Fruit fly (Drosophila melanogaster) whole organism, wandering third instar larva: Measurements from ENCODE around the gene GMF.
A peak's percentile ranks its signal among the peaks of the same experiment; 100 is the strongest.

Experiments used
- Abd-B ChIP-seq: fragments of >200 bp; optimal IDR thresholded peaks from 2 replicates; lab custom pipeline; 2017; ENCODE audit warnings: missing biosample characterization, missing genetic modification characterization
- CG32264 ChIP-seq: fragments of 200-800 bp; sonication (Bioruptor generic); optimal IDR thresholded peaks from 2 replicates; lab custom pipeline; 2016; ENCODE audit warnings: missing biosample characterization, missing genetic modification characterization
- CG9705 ChIP-seq: fragments of 200-800 bp; sonication (Bioruptor generic); optimal IDR thresholded peaks from 2 replicates; lab custom pipeline; 2018; ENCODE audit warnings: missing biosample characterization, mild to moderate bottlenecking, missing genetic modification characterization
- CrebA ChIP-seq: fragments of 200-800 bp; sonication (Bioruptor generic); optimal IDR thresholded peaks from 2 replicates; lab custom pipeline; 2016; ENCODE audit warnings: missing biosample characterization, mild to moderate bottlenecking, missing genetic modification characterization, borderline replicate concordance
- Dfd ChIP-seq: fragments of >200 bp; optimal IDR thresholded peaks from 2 replicates; lab custom pipeline; 2017; ENCODE audit warnings: missing biosample characterization, missing genetic modification characterization
- Dif ChIP-seq: fragments of 200-275, 200-300 bp; sonication (Bioruptor generic); optimal IDR thresholded peaks from 2 replicates; lab custom pipeline; 2018; ENCODE audit warnings: missing biosample characterization, missing genetic modification characterization; ENCODE audit not compliant: partially characterized antibody
- GATAd ChIP-seq: sonication (Bioruptor generic); optimal IDR thresholded peaks from 2 replicates; lab custom pipeline; 2016; ENCODE audit warnings: missing biosample characterization, missing genetic modification characterization
- HLH106 ChIP-seq: fragments of 200-800 bp; optimal IDR thresholded peaks from 3 replicates; lab custom pipeline; 2019; ENCODE audit warnings: missing biosample characterization, mild to moderate bottlenecking, missing genetic modification characterization, moderate library complexity
- Hnf4 ChIP-seq: fragments of 200-800 bp; sonication (Bioruptor generic); optimal IDR thresholded peaks from 2 replicates; lab custom pipeline; 2016; ENCODE audit warnings: missing biosample characterization, mild to moderate bottlenecking, missing genetic modification characterization
- Hr78 ChIP-seq: fragments of >200 bp; optimal IDR thresholded peaks from 2 replicates; lab custom pipeline; 2017; ENCODE audit warnings: missing biosample characterization, missing genetic modification characterization
- Hr83 ChIP-seq: fragments of 200-300 bp; sonication (Bioruptor generic); optimal IDR thresholded peaks from 2 replicates; lab custom pipeline; 2016; ENCODE audit warnings: missing biosample characterization, mild to moderate bottlenecking, missing genetic modification characterization, moderate library complexity; ENCODE audit not compliant: poor library complexity, severe bottlenecking
- Jra ChIP-seq: sonication (Bioruptor generic); optimal IDR thresholded peaks from 2 replicates; lab custom pipeline; 2016; ENCODE audit warnings: missing biosample characterization, missing genetic modification characterization
- Mio ChIP-seq: sonication (Bioruptor generic); optimal IDR thresholded peaks from 2 replicates; lab custom pipeline; 2016; ENCODE audit warnings: missing biosample characterization, missing genetic modification characterization
- Myc ChIP-seq: fragments of >200 bp; optimal IDR thresholded peaks from 2 replicates; lab custom pipeline; 2017
- N ChIP-seq: fragments of >200 bp; optimal IDR thresholded peaks from 2 replicates; lab custom pipeline; 2018; ENCODE audit warnings: missing biosample characterization, missing external identifiers, missing genetic modification characterization
- Rel ChIP-seq, 2 experiments: fragments of 200-800 bp; sonication (Bioruptor generic) in 1 of 2; optimal IDR thresholded peaks; 2 replicates in 1 of 2; 3 replicates in 1 of 2; lab custom pipeline; 2016 to 2019; ENCODE audit warnings: mild to moderate bottlenecking in 2 of 2, missing biosample characterization in 2 of 2, missing genetic modification characterization in 2 of 2, moderate library complexity in 1 of 2
- Sp1 ChIP-seq: fragments of 200-800 bp; sonication (Bioruptor generic); optimal IDR thresholded peaks from 3 replicates; lab custom pipeline; 2019; ENCODE audit warnings: missing biosample characterization, mild to moderate bottlenecking, missing genetic modification characterization, moderate library complexity
- Vsx2 ChIP-seq: fragments of 200-300, 225-300 bp; sonication (Bioruptor generic); optimal IDR thresholded peaks from 2 replicates; lab custom pipeline; 2018; ENCODE audit warnings: missing biosample characterization, missing genetic modification characterization; ENCODE audit not compliant: partially characterized antibody
- br ChIP-seq: fragments of 200-800 bp; sonication (Bioruptor generic); optimal IDR thresholded peaks from 2 replicates; lab custom pipeline; 2016; ENCODE audit warnings: missing biosample characterization, missing genetic modification characterization
- brk ChIP-seq: fragments of 200-800 bp; sonication (Bioruptor generic); optimal IDR thresholded peaks from 2 replicates; lab custom pipeline; 2016; ENCODE audit warnings: missing biosample characterization, mild to moderate bottlenecking, missing genetic modification characterization
- dl ChIP-seq, 2 experiments: fragments of 175-275, 200-275 bp in 1 of 2; fragments of 200-275 bp in 1 of 2; sonication (Bioruptor generic); optimal IDR thresholded peaks; lab custom pipeline; 2018; ENCODE audit warnings: mild to moderate bottlenecking in 2 of 2, missing biosample characterization in 2 of 2, missing genetic modification characterization in 2 of 2, moderate library complexity in 2 of 2; ENCODE audit not compliant: partially characterized antibody in 2 of 2, insufficient read depth in 1 of 2
- dmrt93B ChIP-seq: fragments of 200-800 bp; sonication (Bioruptor generic); optimal IDR thresholded peaks from 2 replicates; lab custom pipeline; 2018; ENCODE audit warnings: missing biosample characterization, mild to moderate bottlenecking, missing genetic modification characterization
- dsf ChIP-seq: sonication (Bioruptor generic); optimal IDR thresholded peaks from 2 replicates; lab custom pipeline; 2016; ENCODE audit warnings: missing biosample characterization, missing genetic modification characterization, borderline replicate concordance
- ey ChIP-seq: fragments of 200-800 bp; sonication (Bioruptor generic); optimal IDR thresholded peaks from 2 replicates; lab custom pipeline; 2016; ENCODE audit warnings: missing biosample characterization, missing genetic modification characterization
- foxo ChIP-seq, 2 experiments: fragments of 200-800 bp; sonication (Bioruptor generic); optimal IDR thresholded peaks; 2 replicates in 1 of 2; 3 replicates in 1 of 2; lab custom pipeline; 2016 to 2017; ENCODE audit warnings: missing biosample characterization in 2 of 2, missing genetic modification characterization in 2 of 2
- fru ChIP-seq: fragments of 200-800 bp; sonication (Bioruptor generic); optimal IDR thresholded peaks from 3 replicates; lab custom pipeline; 2016; ENCODE audit warnings: missing biosample characterization, mild to moderate bottlenecking, missing genetic modification characterization
- h ChIP-seq: fragments of 200-800 bp; sonication (Bioruptor generic); optimal IDR thresholded peaks from 3 replicates; lab custom pipeline; 2016; ENCODE audit warnings: missing biosample characterization, mild to moderate bottlenecking, missing genetic modification characterization
- jim ChIP-seq: fragments of 175-275, 200-325 bp; sonication (Bioruptor generic); optimal IDR thresholded peaks from 2 replicates; lab custom pipeline; 2016; ENCODE audit warnings: missing biosample characterization, mild to moderate bottlenecking, missing genetic modification characterization
- lola ChIP-seq: fragments of >200 bp; optimal IDR thresholded peaks from 2 replicates; lab custom pipeline; 2017; ENCODE audit warnings: missing biosample characterization, missing genetic modification characterization
- pan ChIP-seq: fragments of >200 bp; optimal IDR thresholded peaks from 2 replicates; lab custom pipeline; 2017
- psq ChIP-seq: fragments of 200-800 bp; sonication (Bioruptor generic); optimal IDR thresholded peaks from 3 replicates; lab custom pipeline; 2017; ENCODE audit warnings: missing biosample characterization, mild to moderate bottlenecking, missing genetic modification characterization, moderate library complexity
- rgr ChIP-seq: fragments of 200-800 bp; sonication (Bioruptor generic); optimal IDR thresholded peaks from 3 replicates; lab custom pipeline; 2016; ENCODE audit warnings: missing biosample characterization, mild to moderate bottlenecking, missing genetic modification characterization
- sage ChIP-seq: fragments of 200-800 bp; sonication (Bioruptor generic); optimal IDR thresholded peaks from 2 replicates; lab custom pipeline; 2016; ENCODE audit warnings: missing biosample characterization, mild to moderate bottlenecking, missing genetic modification characterization
- sv ChIP-seq: fragments of 200-800 bp; sonication (Bioruptor generic); optimal IDR thresholded peaks from 3 replicates; lab custom pipeline; 2016; ENCODE audit warnings: missing biosample characterization, missing genetic modification characterization
- tai ChIP-seq: sonication (Bioruptor generic); optimal IDR thresholded peaks from 2 replicates; lab custom pipeline; 2016; ENCODE audit warnings: missing biosample characterization, missing genetic modification characterization
- usp ChIP-seq: fragments of >200 bp; optimal IDR thresholded peaks from 2 replicates; lab custom pipeline; 2017; ENCODE audit warnings: missing biosample characterization, missing genetic modification characterization
- woc ChIP-seq: sonication (Bioruptor generic); optimal IDR thresholded peaks from 2 replicates; lab custom pipeline; 2016; ENCODE audit warnings: missing biosample characterization, mild to moderate bottlenecking, missing genetic modification characterization

The GMF gene

DNA sequence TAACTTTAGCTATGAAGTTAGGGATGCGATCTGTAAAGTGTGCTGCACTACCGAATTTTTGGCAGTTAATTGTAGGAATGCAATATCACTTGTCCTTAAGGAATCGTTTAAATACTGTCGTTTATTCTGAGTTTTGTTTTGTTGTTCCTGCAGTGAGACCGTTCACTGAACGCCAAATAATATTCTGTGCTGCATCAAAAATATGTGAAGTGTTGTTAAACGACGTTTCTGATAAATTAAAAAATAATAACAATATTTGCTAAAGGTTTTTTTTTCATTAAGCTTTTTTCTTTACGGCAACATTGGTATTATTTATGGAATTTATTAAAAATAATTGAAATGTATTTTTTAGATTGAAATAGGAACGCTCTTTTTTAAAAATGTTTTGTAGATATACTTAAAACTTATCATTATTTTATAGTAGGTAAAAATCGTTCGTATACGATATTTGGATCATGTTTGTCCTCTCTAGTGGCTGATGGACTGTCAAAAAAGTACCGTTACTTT, at the start of gene GMF:
TSS of gene GMF (minus strand) at position 182 of the 507 bp plus-strand sequence.
- TF ChIP-seq Mio (no peak), Hr83 (GFP tag; lab: Kevin White, UChicago) (no peak), sv (GFP tag; lab: Kevin White, UChicago) (no peak), dmrt93B (GFP tag; lab: Kevin White, UChicago) (no peak), GATAd (no peak), N (GFP tag; lab: Kevin White, UChicago) (no peak), lola (GFP tag; lab: Kevin White, UChicago) (no peak), jim (no peak), rgr (GFP tag; lab: Kevin White, UChicago) (peak; percentile 64), ey (GFP tag; lab: Kevin White, UChicago) (peak; percentile 19), fru (no peak), dsf (GFP tag; lab: Kevin White, UChicago) (peak; percentile 23), Dfd (no peak), HLH106 (tag; lab: Kevin White, UChicago) (peak; percentile 30), foxo (GFP tag; optimal IDR thresholded peaks at IDR 0.05; lab: Kevin White, UChicago) (peak in 1 of 2 experiments; percentile 62), brk (GFP tag; lab: Kevin White, UChicago) (no peak), sage (no peak), Sp1 (GFP tag; lab: Kevin White, UChicago) (peak; percentile 51), Abd-B (GFP tag; lab: Kevin White, UChicago) (no peak), CG9705 (no peak), Vsx2 (no peak), usp (no peak), h (no peak), br (no peak), Rel (GFP tag; optimal IDR thresholded peaks at IDR 0.05; lab: Kevin White, UChicago) (no peak), Rel (tag; optimal IDR thresholded peaks at IDR 0.05; lab: Kevin White, UChicago) (peak; percentile 20), CG32264 (GFP tag; lab: Kevin White, UChicago) (no peak), Hr78 (GFP tag; lab: Kevin White, UChicago) (no peak), Dif (GFP tag; lab: Kevin White, UChicago) (no peak), tai (GFP tag; lab: Kevin White, UChicago) (no peak), psq (peak; percentile 21), Hnf4 (GFP tag; lab: Kevin White, UChicago) (peak; percentile 58), Jra (peak; percentile 67), dl (GFP tag; optimal IDR thresholded peaks at IDR 0.05; lab: Kevin White, UChicago; ENCODE audit: insufficient read depth in 1 of 2, partially characterized antibody in 2 of 2) (no peak), CrebA (no peak), pan (lab: Kevin White, UChicago) (no peak), Myc (no peak), woc (GFP tag; lab: Kevin White, UChicago) (peak; percentile 57)
- TF ChIP-seq, all 38 proteins: peak for 11

DNA sequence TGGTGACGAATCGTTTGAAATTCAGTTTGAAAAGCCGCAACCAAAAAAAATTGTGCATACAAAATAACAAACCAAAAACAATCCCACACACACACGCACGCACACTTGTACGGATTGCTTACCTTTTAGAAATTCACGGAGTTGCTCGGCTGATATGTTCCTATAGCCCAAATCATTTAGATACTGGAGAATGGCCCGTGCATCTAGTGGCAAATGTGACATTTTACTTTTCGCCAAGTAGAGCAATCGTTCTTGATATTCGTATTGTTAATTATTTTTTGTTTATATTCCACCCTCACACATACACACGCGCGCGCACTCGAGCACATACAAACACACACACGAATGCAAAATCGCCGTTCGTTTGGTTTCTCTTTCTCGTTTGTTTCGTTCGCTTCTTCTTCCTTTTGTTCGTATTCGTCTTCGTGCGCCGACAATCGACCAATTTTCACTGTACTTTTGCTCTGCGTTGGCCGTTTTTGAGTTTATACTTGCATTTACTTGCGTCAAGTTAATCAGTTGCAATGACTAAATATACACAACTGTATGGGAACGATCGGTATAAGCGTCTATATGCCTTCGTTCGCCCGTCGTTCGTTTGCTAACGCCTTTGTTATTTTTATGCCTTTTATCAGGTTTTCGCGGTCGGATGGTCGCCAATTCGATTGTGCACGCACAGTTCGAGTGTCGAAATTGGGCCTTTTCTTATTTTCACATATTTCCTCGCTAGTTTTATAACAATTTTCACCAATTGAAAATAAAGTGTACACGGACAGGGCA, 49.2 kb upstream of the GMF start:
- TF ChIP-seq Dfd (peak; percentile 23), Jra (no peak)
